Worm (Caenorhabditis elegans): ENCODE results near the gene nas-39.

DNA sequence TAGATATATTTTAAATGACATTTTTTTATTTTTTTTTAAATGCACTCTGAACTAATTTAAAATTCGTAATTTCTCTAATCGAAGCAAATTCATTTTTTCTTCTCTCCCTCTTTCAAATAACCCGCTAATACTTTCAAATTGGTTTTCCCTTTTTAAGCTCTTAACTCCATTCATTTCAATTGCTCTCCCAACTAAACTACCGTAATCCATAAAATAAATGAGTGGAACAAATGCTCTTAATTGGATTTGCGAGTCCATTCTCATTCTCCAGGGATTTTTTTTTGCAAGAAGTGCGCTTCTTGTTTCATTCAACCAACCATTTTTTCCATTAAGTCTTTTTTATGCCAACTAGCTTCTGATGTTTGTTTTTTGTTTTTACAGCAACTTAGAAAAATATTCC, 24.3 kb downstream of the nas-39 start:
- TF ChIP-seq pros-1 (tag; optimal IDR thresholded peaks at IDR 0.05) (no peak), lin-11 (tag; optimal IDR thresholded peaks at IDR 0.05) (no peak), sox-4 (tag; optimal IDR thresholded peaks at IDR 0.05) (no peak), elt-4 (tag; optimal IDR thresholded peaks at IDR 0.05) (no peak), nfya-1 (tag; optimal IDR thresholded peaks at IDR 0.05) (no peak), nhr-11 (tag; optimal IDR thresholded peaks at IDR 0.05) (no peak), ceh-22 (tag; optimal IDR thresholded peaks at IDR 0.05) (no peak), fkh-10 (GFP tag; optimal IDR thresholded peaks at IDR 0.05) (no peak), pag-3 (tag; optimal IDR thresholded peaks at IDR 0.05; ENCODE audit: borderline replicate concordance) (no peak), ceh-34 (tag; optimal IDR thresholded peaks at IDR 0.05) (no peak), K02D7.2 (tag; optimal IDR thresholded peaks at IDR 0.05) (no peak), fax-1 (tag; optimal IDR thresholded peaks at IDR 0.05) (no peak), madf-2 (tag; optimal IDR thresholded peaks at IDR 0.05) (no peak), hlh-8 (tag; optimal IDR thresholded peaks at IDR 0.05) (no peak)
